Worm (Caenorhabditis elegans): ENCODE results near the gene C55A1.11.

ce11 chrV:15644575-15644974 is 18.9 kb downstream of the C55A1.11 start, which contains the start of gene str-23:
- TF ChIP-seq skn-1 (tag; optimal IDR thresholded peaks at IDR 0.05), result no peak
- TF ChIP-seq fkh-2 (tag; optimal IDR thresholded peaks at IDR 0.05), result no peak
- TF ChIP-seq egl-27 (tag; optimal IDR thresholded peaks at IDR 0.05), result no peak
- no peak for TF ChIP-seq lin-15B (tag; optimal IDR thresholded peaks at IDR 0.05)
- TF ChIP-seq elt-2 (tag; optimal IDR thresholded peaks at IDR 0.05), result no peak
- no peak for TF ChIP-seq unc-62 (GFP tag; optimal IDR thresholded peaks at IDR 0.05)
- TF ChIP-seq lin-39 (tag; optimal IDR thresholded peaks at IDR 0.05), result no peak

Data from whole organism, L3 larva.